Worm (Caenorhabditis elegans) whole organism, late embryonic: ENCODE measurements around the gene DC2.5.

ENCODE experiments used
- madf-2 ChIP-seq: sonication (generic microtip); optimal IDR thresholded peaks from 2 replicates; lab custom pipeline; 2017; ENCODE audit warnings: missing genetic modification characterization, missing compliant biosample characterization
- pqm-1 ChIP-seq: sonication (generic microtip); optimal IDR thresholded peaks from 2 replicates; lab custom pipeline; 2016; ENCODE audit warnings: missing genetic modification characterization, missing compliant biosample characterization
- tbx-2 ChIP-seq: sonication (generic microtip); optimal IDR thresholded peaks from 2 replicates; lab custom pipeline; 2016; ENCODE audit warnings: missing genetic modification characterization, missing compliant biosample characterization

DNA sequence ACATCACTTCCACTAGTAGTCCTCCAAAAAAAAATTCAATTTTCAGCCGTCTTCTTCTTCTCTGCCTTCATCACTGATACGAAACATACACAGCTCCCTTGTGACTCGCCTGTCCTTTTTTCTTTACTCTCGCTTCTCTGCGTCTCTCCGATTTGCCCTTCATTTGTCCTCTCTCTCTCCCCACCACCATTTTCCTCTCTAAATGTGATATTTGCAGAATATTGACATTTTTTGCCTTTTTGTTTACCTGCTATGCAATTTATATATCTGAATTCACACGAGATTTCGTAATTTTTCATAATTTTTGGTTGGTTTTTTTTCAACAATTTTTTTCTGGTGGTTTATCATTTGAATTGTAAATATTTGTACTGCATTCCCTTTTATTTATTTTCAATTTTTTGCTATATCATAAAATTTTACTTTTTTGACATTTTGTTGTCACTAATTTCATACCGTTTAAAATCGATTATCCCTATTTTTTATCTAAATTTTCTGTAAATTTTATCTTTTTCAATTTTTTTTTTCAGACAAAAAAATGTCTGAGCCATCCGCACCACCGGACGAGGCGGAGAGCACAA is 8.6 kb downstream of the DC2.5 start, which contains the start of gene lec-12:
- TF ChIP-seq tbx-2 (tag; lab: Kevin White, UChicago) (no peak), pqm-1 (tag; lab: Kevin White, UChicago) (no peak), madf-2 (tag; lab: Kevin White, UChicago) (no peak)
